Worm (Caenorhabditis elegans) whole organism, L2 larva: Measurements from ENCODE around the gene dhhc-6.

ENCODE experiments used
- dmd-4 ChIP-seq: sonication (generic microtip); optimal IDR thresholded peaks from 2 replicates; lab custom pipeline; 2017; ENCODE audit warnings: missing biosample characterization, missing genetic modification characterization
- egl-27 ChIP-seq: sonication (generic microtip); optimal IDR thresholded peaks from 3 replicates; lab custom pipeline; 2017; ENCODE audit warnings: missing biosample characterization, missing genetic modification reagents, missing genetic modification characterization
- lsy-2 ChIP-seq, 2 experiments: fragments of 150-350 bp in 1 of 2; sonication (generic microtip) in 1 of 2; optimal IDR thresholded peaks; 2 replicates each; lab custom pipeline; 2014 to 2017; ENCODE audit warnings: missing biosample characterization in 2 of 2, missing genetic modification characterization in 2 of 2
- nhr-25 ChIP-seq: fragments of 150-350 bp; sonication (generic microtip); optimal IDR thresholded peaks from 3 replicates; lab custom pipeline; 2014; ENCODE audit warnings: missing biosample characterization, missing genetic modification characterization
- skn-1 ChIP-seq: sonication (generic microtip); optimal IDR thresholded peaks from 2 replicates; lab custom pipeline; 2017; ENCODE audit warnings: missing biosample characterization, missing genetic modification characterization
- unc-39 ChIP-seq: fragments of 150-350 bp; optimal IDR thresholded peaks from 2 replicates; lab custom pipeline; 2014; ENCODE audit warnings: missing biosample characterization, missing genetic modification characterization

- TF ChIP-seq lsy-2 (tag; optimal IDR thresholded peaks at IDR 0.05; lab: Kevin White, UChicago) (no peak), unc-39 (tag; lab: Kevin White, UChicago) (no peak), skn-1 (tag; lab: Kevin White, UChicago) (no peak), nhr-25 (tag; lab: Kevin White, UChicago) (no peak), dmd-4 (tag; lab: Kevin White, UChicago) (no peak), egl-27 (tag; lab: Kevin White, UChicago) (no peak)
These were observed 35.2 kb upstream of the dhhc-6 start, which contains the start of gene F11A10.6 for ce11 chrIV:12089551-12089950.
